Fruit fly (Drosophila melanogaster): Measurements from ENCODE around the gene Ide.

DNA sequence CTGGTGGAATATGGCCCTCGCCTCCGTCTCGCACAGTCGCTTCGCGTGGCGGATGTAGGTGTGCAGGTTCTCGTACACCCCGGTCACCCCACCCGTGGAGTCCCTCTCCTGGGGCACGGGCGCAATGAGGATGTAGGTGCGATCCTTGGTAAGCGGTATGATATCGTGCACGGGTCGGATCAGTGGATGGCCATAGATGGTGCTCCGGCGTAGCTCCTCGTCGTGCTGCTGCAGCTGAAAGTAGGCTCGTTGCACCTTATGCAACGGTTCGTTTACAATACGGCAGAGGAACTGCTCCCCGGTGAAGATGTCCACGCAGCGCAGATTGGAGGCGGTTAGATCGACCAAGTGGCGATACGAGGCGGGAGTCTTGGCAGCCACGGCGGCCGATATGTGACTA lies 24.8 kb upstream of the Ide start:
- TF ChIP-seq tj (GFP tag; optimal IDR thresholded peaks at IDR 0.05) = no peak
- TF ChIP-seq Mnt (GFP tag; optimal IDR thresholded peaks at IDR 0.05) = no peak
- TF ChIP-seq CG11617 (GFP tag; optimal IDR thresholded peaks at IDR 0.05) = no peak
- no peak for TF ChIP-seq toe (GFP tag; optimal IDR thresholded peaks at IDR 0.05)
- no peak for TF ChIP-seq Crg-1 (GFP tag; optimal IDR thresholded peaks at IDR 0.05)
- no peak for TF ChIP-seq CG12768 (GFP tag; optimal IDR thresholded peaks at IDR 0.05)
- TF ChIP-seq CG1620 (GFP tag; optimal IDR thresholded peaks at IDR 0.05) = no peak
- no peak for TF ChIP-seq bab1 (GFP tag; optimal IDR thresholded peaks at IDR 0.05)
- TF ChIP-seq kay (GFP tag; ENCODE audit: borderline replicate concordance) = no peak
- no peak for TF ChIP-seq CG5204 (GFP tag; optimal IDR thresholded peaks at IDR 0.05)
- no peak for TF ChIP-seq Clk (GFP tag; optimal IDR thresholded peaks at IDR 0.05)
- no peak for TF ChIP-seq CG7101 (tag; optimal IDR thresholded peaks at IDR 0.05)
- no peak for TF ChIP-seq CG7045 (GFP tag; optimal IDR thresholded peaks at IDR 0.05)
